Fruit fly (Drosophila melanogaster) whole organism, embryonic: ENCODE data around the gene dysf.

ENCODE experiments used
- CG10147 ChIP-seq: fragments of 200-800 bp; sonication (Bioruptor generic); optimal IDR thresholded peaks from 2 replicates; lab custom pipeline; 2019; ENCODE audit warnings: missing biosample characterization, mild to moderate bottlenecking, missing genetic modification characterization, moderate library complexity
- CG10366 ChIP-seq: fragments of 200-800 bp; sonication (Bioruptor generic); IDR thresholded peaks from 2 replicates; pipeline ENCODE4 v1.3.6; 2022; ENCODE audit warnings: missing biosample characterization, missing genetic modification characterization
- CG11456 ChIP-seq: fragments of 200-800 bp; sonication (Bioruptor generic); IDR thresholded peaks from 3 replicates; pipeline ENCODE4 v1.3.6; 2022; ENCODE audit warnings: missing biosample characterization, missing genetic modification characterization
- CG12769 ChIP-seq: fragments of 200-800 bp; sonication (Bioruptor generic); optimal IDR thresholded peaks from 2 replicates; lab custom pipeline; 2019; ENCODE audit warnings: missing biosample characterization, mild to moderate bottlenecking, missing genetic modification characterization, moderate library complexity
- CG13123 ChIP-seq: fragments of 200-800 bp; sonication (Bioruptor generic); optimal IDR thresholded peaks from 2 replicates; lab custom pipeline; 2016; ENCODE audit warnings: missing biosample characterization, missing genetic modification characterization
- CG14050 ChIP-seq: fragments of 200-800 bp; sonication (Bioruptor generic); IDR thresholded peaks from 3 replicates; pipeline ENCODE4 v1.3.6; 2022; ENCODE audit warnings: missing biosample characterization, missing genetic modification characterization
- CG17359 ChIP-seq: fragments of 200-800 bp; sonication (Bioruptor generic); optimal IDR thresholded peaks from 3 replicates; lab custom pipeline; 2018; ENCODE audit warnings: missing biosample characterization, mild to moderate bottlenecking, missing genetic modification characterization, moderate library complexity
- CG17802 ChIP-seq: fragments of 200-800 bp; sonication (Bioruptor generic); optimal IDR thresholded peaks from 2 replicates; lab custom pipeline; 2018; ENCODE audit warnings: missing biosample characterization, mild to moderate bottlenecking, missing genetic modification characterization, moderate library complexity
- CG17829 ChIP-seq: fragments of 200-800 bp; optimal IDR thresholded peaks from 2 replicates; lab custom pipeline; 2019; ENCODE audit warnings: missing biosample characterization, mild to moderate bottlenecking, missing genetic modification characterization, moderate library complexity
- CG43689 ChIP-seq: fragments of 200-800 bp; sonication (Bioruptor generic); IDR thresholded peaks from 2 replicates; pipeline ENCODE4 v1.3.6; 2022; ENCODE audit warnings: missing biosample characterization, missing genetic modification characterization
- CG5953 ChIP-seq: fragments of 200-800 bp; sonication (Bioruptor generic); IDR thresholded peaks from 2 replicates; pipeline ENCODE4 v1.3.6; 2022; ENCODE audit warnings: missing biosample characterization, missing genetic modification characterization
- CG6791 ChIP-seq: fragments of 200-800 bp; sonication (Bioruptor generic); IDR thresholded peaks from 3 replicates; pipeline ENCODE4 v1.3.6; 2022; ENCODE audit warnings: missing biosample characterization, missing genetic modification characterization; ENCODE audit not compliant: partially characterized antibody
- CG6813 ChIP-seq: fragments of 200-800 bp; sonication (Bioruptor generic); optimal IDR thresholded peaks from 2 replicates; lab custom pipeline; 2017; ENCODE audit warnings: missing biosample characterization, missing genetic modification characterization, mild to moderate bottlenecking, moderate library complexity, missing genetic modification reagents
- CG7839 ChIP-seq: fragments of 200-800 bp; sonication (Bioruptor generic); optimal IDR thresholded peaks from 3 replicates; lab custom pipeline; 2018; ENCODE audit warnings: missing biosample characterization, mild to moderate bottlenecking, missing genetic modification characterization, moderate library complexity
- Camta ChIP-seq: fragments of 200-800 bp; sonication (Bioruptor generic); optimal IDR thresholded peaks from 2 replicates; lab custom pipeline; 2016; ENCODE audit warnings: missing biosample characterization, missing genetic modification characterization
- Dfd ChIP-seq, 2 experiments: fragments of >200 bp; optimal IDR thresholded peaks; 2 replicates each; lab custom pipeline; 2017; ENCODE audit warnings: missing biosample characterization in 2 of 2, missing genetic modification characterization in 2 of 2
- Dip2 ChIP-seq: fragments of 200-800 bp; sonication (Bioruptor generic); IDR thresholded peaks from 2 replicates; pipeline ENCODE4 v1.3.6; 2022; ENCODE audit warnings: missing biosample characterization, missing genetic modification characterization
- ERR ChIP-seq: fragments of 200-800 bp; sonication (Bioruptor generic); optimal IDR thresholded peaks from 2 replicates; lab custom pipeline; 2016; ENCODE audit warnings: missing biosample characterization, missing genetic modification characterization
- Fer2 ChIP-seq: fragments of 200-800 bp; sonication (Bioruptor generic); optimal IDR thresholded peaks from 2 replicates; lab custom pipeline; 2018; ENCODE audit warnings: missing biosample characterization, mild to moderate bottlenecking, missing genetic modification characterization, moderate library complexity
- Fer3 ChIP-seq: fragments of 200-800 bp; sonication (Bioruptor generic); optimal IDR thresholded peaks from 2 replicates; lab custom pipeline; 2018; ENCODE audit warnings: missing biosample characterization, mild to moderate bottlenecking, missing genetic modification characterization, moderate library complexity
- HLHmδ ChIP-seq: fragments of 200-800 bp; sonication (Bioruptor generic); optimal IDR thresholded peaks from 2 replicates; lab custom pipeline; 2018; ENCODE audit warnings: missing biosample characterization, mild to moderate bottlenecking, missing genetic modification characterization, moderate library complexity
- Lim3 ChIP-seq: fragments of 200-800 bp; sonication (Bioruptor generic); IDR thresholded peaks from 2 replicates; pipeline ENCODE4 v1.3.6; 2022; ENCODE audit warnings: missing biosample characterization, missing genetic modification characterization
- NC2α ChIP-seq: fragments of 200-800 bp; sonication (Bioruptor generic); optimal IDR thresholded peaks from 2 replicates; lab custom pipeline; 2016; ENCODE audit warnings: missing biosample characterization, missing genetic modification characterization
- NfI ChIP-seq: fragments of 200-800 bp; sonication (Bioruptor generic); optimal IDR thresholded peaks from 3 replicates; lab custom pipeline; 2018; ENCODE audit warnings: missing biosample characterization, mild to moderate bottlenecking, missing genetic modification characterization, moderate library complexity
- Opbp ChIP-seq: fragments of 200-800 bp; sonication (Bioruptor generic); IDR thresholded peaks from 3 replicates; pipeline ENCODE4 v1.3.6; 2022; ENCODE audit warnings: missing biosample characterization, missing genetic modification characterization; ENCODE audit not compliant: partially characterized antibody
- Optix ChIP-seq: fragments of 200-800 bp; sonication (Bioruptor generic); IDR thresholded peaks from 3 replicates; pipeline ENCODE4 v1.3.6; 2022; ENCODE audit warnings: missing biosample characterization, missing genetic modification characterization
- Sox100B ChIP-seq: fragments of 200-800 bp; sonication (Bioruptor generic); optimal IDR thresholded peaks from 3 replicates; lab custom pipeline; 2018; ENCODE audit warnings: missing biosample characterization, mild to moderate bottlenecking, missing genetic modification characterization
- Spps ChIP-seq: fragments of 200-800 bp; sonication (Bioruptor generic); optimal IDR thresholded peaks from 2 replicates; lab custom pipeline; 2018; ENCODE audit warnings: missing biosample characterization, mild to moderate bottlenecking, missing genetic modification characterization
- Sry-β ChIP-seq: fragments of 200-800 bp; sonication (Bioruptor generic); optimal IDR thresholded peaks from 2 replicates; lab custom pipeline; 2018; ENCODE audit warnings: missing biosample characterization, mild to moderate bottlenecking, missing genetic modification characterization, moderate library complexity
- bowl ChIP-seq: fragments of 200-800 bp; sonication (Bioruptor generic); IDR thresholded peaks from 2 replicates; pipeline ENCODE4 v1.3.6; 2022; ENCODE audit warnings: missing biosample characterization, missing genetic modification characterization
- br ChIP-seq: fragments of >200 bp; optimal IDR thresholded peaks from 2 replicates; lab custom pipeline; 2017
- cg ChIP-seq: fragments of 200-800 bp; sonication (Bioruptor generic); optimal IDR thresholded peaks from 3 replicates; lab custom pipeline; 2019; ENCODE audit warnings: missing biosample characterization, mild to moderate bottlenecking, missing genetic modification characterization, moderate library complexity
- dati ChIP-seq: fragments of 200-800 bp; sonication (Bioruptor generic); IDR thresholded peaks from 2 replicates; pipeline ENCODE4 v1.3.6; 2022; ENCODE audit warnings: missing biosample characterization, missing genetic modification characterization
- dmrt11E ChIP-seq: fragments of 200-800 bp; sonication (Bioruptor generic); optimal IDR thresholded peaks from 3 replicates; lab custom pipeline; 2018; ENCODE audit warnings: missing biosample characterization, mild to moderate bottlenecking, missing genetic modification characterization, moderate library complexity
- ems ChIP-seq: fragments of 200-800 bp; sonication (Bioruptor generic); optimal IDR thresholded peaks from 3 replicates; lab custom pipeline; 2016; ENCODE audit warnings: missing biosample characterization, missing genetic modification characterization
- fu2 ChIP-seq: fragments of 200-800 bp; sonication (Bioruptor generic); optimal IDR thresholded peaks from 2 replicates; lab custom pipeline; 2016; ENCODE audit warnings: missing biosample characterization, missing genetic modification characterization
- gfzf ChIP-seq: fragments of 200-800 bp; sonication (Bioruptor generic); optimal IDR thresholded peaks from 2 replicates; lab custom pipeline; 2016; ENCODE audit warnings: missing biosample characterization, mild to moderate bottlenecking, missing genetic modification characterization, moderate library complexity
- gro ChIP-seq: fragments of 200-800 bp; sonication (Bioruptor generic); optimal IDR thresholded peaks from 2 replicates; lab custom pipeline; 2016; ENCODE audit warnings: missing biosample characterization, missing genetic modification characterization
- h ChIP-seq: fragments of >200 bp; optimal IDR thresholded peaks from 2 replicates; lab custom pipeline; 2017
- hkb ChIP-seq, 2 experiments: fragments of 200-800 bp in 1 of 2; fragments of >200 bp in 1 of 2; sonication (Bioruptor generic) in 1 of 2; IDR thresholded peaks in 1 of 2; optimal IDR thresholded peaks in 1 of 2; 2 replicates each; pipeline versions ENCODE4 v1.3.6 to Lab custom; 2017 to 2022; ENCODE audit warnings: missing biosample characterization in 1 of 2, missing genetic modification characterization in 1 of 2
- insv ChIP-seq, 2 experiments: fragments of 200-800 bp; sonication (Bioruptor generic); optimal IDR thresholded peaks; 3 replicates each; lab custom pipeline; 2016 to 2018; ENCODE audit warnings: missing biosample characterization in 2 of 2, missing genetic modification characterization in 2 of 2
- inv ChIP-seq: fragments of 200-800 bp; sonication (Bioruptor generic); IDR thresholded peaks from 2 replicates; pipeline ENCODE4 v1.3.6; 2022; ENCODE audit warnings: missing biosample characterization, missing genetic modification characterization; ENCODE audit not compliant: partially characterized antibody
- jing ChIP-seq: fragments of 200-800 bp; sonication (Bioruptor generic); optimal IDR thresholded peaks from 2 replicates; lab custom pipeline; 2018; ENCODE audit warnings: missing biosample characterization, mild to moderate bottlenecking, missing genetic modification characterization
- onecut ChIP-seq: fragments of 200-800 bp; sonication (Bioruptor generic); IDR thresholded peaks from 2 replicates; pipeline ENCODE4 v1.3.6; 2022; ENCODE audit warnings: missing biosample characterization, missing genetic modification characterization
- pzg ChIP-seq: fragments of 200-800 bp; sonication (Bioruptor generic); optimal IDR thresholded peaks from 3 replicates; lab custom pipeline; 2018; ENCODE audit warnings: missing biosample characterization, mild to moderate bottlenecking, missing genetic modification characterization, moderate library complexity
- row ChIP-seq: fragments of 200-800 bp; sonication (Bioruptor generic); IDR thresholded peaks from 3 replicates; pipeline ENCODE4 v1.3.6; 2022; ENCODE audit warnings: missing biosample characterization, missing genetic modification characterization
- stwl ChIP-seq: fragments of 200-800 bp; sonication (Bioruptor generic); optimal IDR thresholded peaks from 3 replicates; lab custom pipeline; 2018; ENCODE audit warnings: missing biosample characterization, mild to moderate bottlenecking, missing genetic modification characterization, moderate library complexity
- twi ChIP-seq: fragments of 200-800 bp; optimal IDR thresholded peaks from 2 replicates; lab custom pipeline; 2019; ENCODE audit warnings: missing biosample characterization, mild to moderate bottlenecking, missing genetic modification characterization, moderate library complexity
- vnd ChIP-seq: fragments of 200-800 bp; sonication (Bioruptor generic); IDR thresholded peaks from 3 replicates; pipeline ENCODE4 v1.3.6; 2022; ENCODE audit warnings: missing biosample characterization, missing genetic modification characterization; ENCODE audit not compliant: partially characterized antibody
- zfh2 ChIP-seq: fragments of 200-800 bp; sonication (Bioruptor generic); optimal IDR thresholded peaks from 2 replicates; lab custom pipeline; 2016; ENCODE audit warnings: missing biosample characterization, missing genetic modification characterization

Gene dysf

DNA sequence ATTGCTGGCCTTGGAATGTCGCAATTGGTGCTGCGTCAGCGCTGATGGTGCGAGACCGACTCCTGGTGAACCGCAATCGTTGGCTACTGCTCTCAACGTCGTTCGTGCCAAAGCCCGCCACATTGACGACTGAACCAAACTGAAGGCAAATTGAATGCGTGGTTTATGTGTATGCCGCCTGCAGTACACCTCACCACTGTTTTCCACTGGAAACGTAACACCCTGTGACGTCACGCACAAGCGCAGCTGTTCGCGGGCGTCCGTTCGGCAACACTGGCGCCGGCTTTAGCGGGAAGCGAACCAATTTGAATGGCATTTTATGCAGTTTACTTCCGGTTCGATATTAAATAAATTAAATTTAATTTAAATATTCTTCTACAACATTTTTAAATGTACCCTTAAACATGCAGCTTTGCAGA is 43.3 kb downstream of the dysf start, which contains the start of gene Cmpk (continued):
- TF ChIP-seq Optix (GFP tag; lab: Robert Waterston, UW), result 0 out of 3 replicates have a peak, but pooled peaks have one; percentile 8
- peak in 1 of 2 experiments; percentile 58 for TF ChIP-seq insv (GFP tag; optimal IDR thresholded peaks at IDR 0.05; lab: Kevin White, UChicago)
- TF ChIP-seq NfI (GFP tag; lab: Kevin White, UChicago), result peak; percentile 88
- TF ChIP-seq bowl (GFP tag; lab: Robert Waterston, UW), result no peak
- TF ChIP-seq CG10147, result peak; percentile 51
- peak; percentile 64 for TF ChIP-seq CG17359 (tag; lab: Kevin White, UChicago)
- TF ChIP-seq CG17802, result peak; percentile 70
- peak; percentile 45 for TF ChIP-seq Fer2 (tag; lab: Kevin White, UChicago)
- TF ChIP-seq Camta (GFP tag; lab: Kevin White, UChicago), result no peak
- peak; percentile 43 for TF ChIP-seq CG14050 (GFP tag; lab: Robert Waterston, UW)
- TF ChIP-seq Dfd (GFP tag; optimal IDR thresholded peaks at IDR 0.05; lab: Kevin White, UChicago), result no peak
- TF ChIP-seq HLHmδ, result peak; percentile 91
- TF ChIP-seq inv (GFP tag; lab: Robert Waterston, UW), result no peak
- TF ChIP-seq CG11456 (GFP tag; lab: Robert Waterston, UW), result peak; percentile 78
- TF ChIP-seq fu2 (GFP tag; lab: Kevin White, UChicago), result no peak
- peak; percentile 55 for TF ChIP-seq CG7839 (tag; lab: Kevin White, UChicago)
- TF ChIP-seq cg (GFP tag; lab: Kevin White, UChicago), result peak; percentile 1
- TF ChIP-seq gfzf (GFP tag; lab: Kevin White, UChicago), result peak; percentile 2
- TF ChIP-seq Spps (tag; lab: Kevin White, UChicago), result peak; percentile 21
- peak; percentile 73 for TF ChIP-seq gro (GFP tag; lab: Kevin White, UChicago)
- TF ChIP-seq br (lab: Kevin White, UChicago), result no peak
- TF ChIP-seq hkb (optimal IDR thresholded peaks at IDR 0.05; lab: Kevin White, UChicago), result no peak
- TF ChIP-seq hkb (GFP tag; IDR thresholded peaks at IDR 0.05; lab: Robert Waterston, UW), result peak; percentile 69
- TF ChIP-seq Lim3, result no peak
- TF ChIP-seq ERR (GFP tag; lab: Kevin White, UChicago), result no peak
- TF ChIP-seq Dip2 (GFP tag; lab: Robert Waterston, UW), result no peak
- TF ChIP-seq zfh2 (GFP tag; lab: Kevin White, UChicago), result peak; percentile 68
- peak; percentile 51; the same call in 2 of the 3 replicates for TF ChIP-seq row (GFP tag; lab: Robert Waterston, UW)
- no peak for TF ChIP-seq CG43689 (GFP tag; lab: Robert Waterston, UW)
- TF ChIP-seq jing (GFP tag; lab: Kevin White, UChicago), result no peak
- TF ChIP-seq CG6813 (GFP tag; lab: Kevin White, UChicago), result peak; percentile 82
- TF ChIP-seq vnd (GFP tag; lab: Robert Waterston, UW), result no peak
- TF ChIP-seq Opbp (GFP tag; lab: Robert Waterston, UW), result 0 out of 3 replicates have a peak, but pooled peaks have one; percentile 33
- TF ChIP-seq onecut (GFP tag; lab: Robert Waterston, UW), result peak; percentile 65
- TF ChIP-seq CG5953 (GFP tag; lab: Robert Waterston, UW), result peak; percentile 58
- TF ChIP-seq pzg (GFP tag; lab: Kevin White, UChicago), result peak; percentile 74
- peak; percentile 61 for TF ChIP-seq stwl (tag; lab: Kevin White, UChicago)
- TF ChIP-seq twi, result peak; percentile 47
- no peak for TF ChIP-seq NC2α
- TF ChIP-seq CG6791 (GFP tag; lab: Robert Waterston, UW), result no peak
- TF ChIP-seq Sox100B (GFP tag; lab: Kevin White, UChicago), result peak; percentile 69
- TF ChIP-seq CG17829 (tag; lab: Kevin White, UChicago), result peak; percentile 57
- peak; percentile 47 for TF ChIP-seq dmrt11E (tag; lab: Kevin White, UChicago)
- peak; percentile 59 for TF ChIP-seq CG10366 (GFP tag; lab: Robert Waterston, UW)
- peak; percentile 75 for TF ChIP-seq Fer3
- TF ChIP-seq CG13123 (GFP tag; lab: Kevin White, UChicago), result peak; percentile 36
- peak; percentile 46 for TF ChIP-seq Sry-β (GFP tag; lab: Kevin White, UChicago)
- no peak for TF ChIP-seq dati (GFP tag; lab: Robert Waterston, UW)
- TF ChIP-seq h, result no peak
- peak; percentile 16 for TF ChIP-seq ems
- peak; percentile 80 for TF ChIP-seq CG12769 (tag; lab: Kevin White, UChicago)
